Fruit fly (Drosophila melanogaster) whole organism, embryonic: ENCODE data around the gene jus.

Experiments used
- CG4820 ChIP-seq: fragments of 200-800 bp; sonication (Bioruptor generic); optimal IDR thresholded peaks from 3 replicates; lab custom pipeline; 2016; ENCODE audit warnings: missing biosample characterization, missing genetic modification characterization
- Ravus ChIP-seq: fragments of 200-800 bp; sonication (Bioruptor generic); IDR thresholded peaks from 2 replicates; pipeline ENCODE4 v1.3.6; 2022; ENCODE audit warnings: missing biosample characterization, missing genetic modification characterization
- corto ChIP-seq: fragments of 200-800 bp; sonication (Bioruptor generic); optimal IDR thresholded peaks from 2 replicates; lab custom pipeline; 2016; ENCODE audit warnings: missing biosample characterization, mild to moderate bottlenecking, missing genetic modification characterization, moderate library complexity
- pfk ChIP-seq: fragments of 200-800 bp; sonication (Bioruptor generic); optimal IDR thresholded peaks from 2 replicates; lab custom pipeline; 2018; ENCODE audit warnings: missing biosample characterization, mild to moderate bottlenecking, missing genetic modification characterization, moderate library complexity
- psq ChIP-seq: fragments of 200-800 bp; sonication (Bioruptor generic); optimal IDR thresholded peaks from 2 replicates; lab custom pipeline; 2017; ENCODE audit warnings: missing biosample characterization, missing genetic modification characterization
- twi ChIP-seq: fragments of 200-800 bp; optimal IDR thresholded peaks from 2 replicates; lab custom pipeline; 2019; ENCODE audit warnings: missing biosample characterization, mild to moderate bottlenecking, missing genetic modification characterization, moderate library complexity

dm6 chr3R:29215652-29216483 is 21.1 kb upstream of the jus start:
- TF ChIP-seq Ravus (GFP tag; lab: Robert Waterston, UW) = no peak
- no peak for TF ChIP-seq corto (GFP tag; lab: Kevin White, UChicago)
- no peak for TF ChIP-seq CG4820 (GFP tag; lab: Kevin White, UChicago)
- no peak for TF ChIP-seq twi (tag; lab: Kevin White, UChicago)
- TF ChIP-seq pfk (GFP tag; lab: Kevin White, UChicago) = no peak
- no peak for TF ChIP-seq psq
